Fruit fly (Drosophila melanogaster) S2 (cell line): ENCODE results near the gene CG11158.

Source experiments
- CG8478 ChIP-seq: fragments of >200 bp; optimal IDR thresholded peaks from 2 replicates; lab custom pipeline; 2018
- CTCF ChIP-seq, 2 experiments: fragments of >200 bp; optimal IDR thresholded peaks; 2 replicates each; lab custom pipeline; 2018

- TF ChIP-seq CG8478 (no peak), CTCF (optimal IDR thresholded peaks at IDR 0.05; lab: Kevin White, UChicago) (peak in 1 of 2 experiments; percentile 2)
Measured at dm6 chrX:13641891-13642617, 40.7 kb upstream of the CG11158 start.
